Fruit fly (Drosophila melanogaster): ENCODE data around the gene CG43155.

CG43155 gene

dm6 chrX:11517295-11517694, 57.7 kb downstream of the CG43155 start:
- TF ChIP-seq CG8301 (tag; optimal IDR thresholded peaks at IDR 0.05) (no peak), CG13204 (GFP tag; optimal IDR thresholded peaks at IDR 0.05) (no peak), Pif1B (GFP tag; optimal IDR thresholded peaks at IDR 0.05) (no peak), gl (tag; optimal IDR thresholded peaks at IDR 0.05) (no peak), CG12605 (GFP tag; IDR thresholded peaks at IDR 0.05) (no peak), Ets98B (GFP tag; IDR thresholded peaks at IDR 0.05) (no peak), Pif1A (GFP tag; optimal IDR thresholded peaks at IDR 0.05) (no peak), CG17806 (tag; optimal IDR thresholded peaks at IDR 0.05) (no peak), CG15710 (tag; optimal IDR thresholded peaks at IDR 0.05) (no peak), D1 (tag; optimal IDR thresholded peaks at IDR 0.05) (no peak), CG14655 (GFP tag; optimal IDR thresholded peaks at IDR 0.05) (no peak), EcR (GFP tag; optimal IDR thresholded peaks at IDR 0.05) (no peak), rn (GFP tag; IDR thresholded peaks at IDR 0.05) (no peak)

DNA sequence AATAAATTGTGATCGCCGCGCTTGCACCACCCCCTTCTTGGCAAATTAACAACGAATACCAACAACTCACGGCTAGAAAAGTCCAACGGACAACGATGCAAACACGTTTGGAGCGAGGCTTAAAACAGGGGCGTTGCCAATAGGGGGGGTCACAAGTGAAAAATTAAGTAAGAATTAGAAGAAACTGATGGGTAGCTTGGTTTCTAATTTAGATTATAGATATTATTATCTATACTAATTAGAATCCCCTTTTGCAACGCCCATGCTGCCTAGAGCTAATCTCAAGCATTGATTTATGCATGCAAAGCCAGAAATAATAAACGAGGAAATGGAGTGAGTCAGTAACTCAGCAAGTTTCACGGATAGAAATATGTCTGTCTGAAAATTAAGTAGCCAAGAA, 58.8 kb downstream of the CG43155 start:
- TF ChIP-seq CG34367 (tag; optimal IDR thresholded peaks at IDR 0.05) = peak; percentile 24
- peak; percentile 95 for TF ChIP-seq fd96Ca (GFP tag; IDR thresholded peaks at IDR 0.05)
- peak; percentile 86 for TF ChIP-seq CG8301 (tag; optimal IDR thresholded peaks at IDR 0.05)
- peak; percentile 86 for TF ChIP-seq CG14655 (GFP tag; optimal IDR thresholded peaks at IDR 0.05)
- no peak for TF ChIP-seq Snoo (tag; optimal IDR thresholded peaks at IDR 0.05)
- TF ChIP-seq CG32121 (GFP tag; IDR thresholded peaks at IDR 0.05) = peak; percentile 94
- TF ChIP-seq CG17806 (tag; optimal IDR thresholded peaks at IDR 0.05) = peak; percentile 43
- no peak for TF ChIP-seq CG13204 (GFP tag; optimal IDR thresholded peaks at IDR 0.05)
- no peak for TF ChIP-seq EcR (GFP tag; optimal IDR thresholded peaks at IDR 0.05)
- no peak for TF ChIP-seq D1 (tag; optimal IDR thresholded peaks at IDR 0.05)
- TF ChIP-seq Pif1B (GFP tag; optimal IDR thresholded peaks at IDR 0.05) = peak; percentile 62
- TF ChIP-seq CG9948 (tag; optimal IDR thresholded peaks at IDR 0.05) = peak; percentile 50
- peak; percentile 35 for TF ChIP-seq CG15710 (tag; optimal IDR thresholded peaks at IDR 0.05)
- peak; percentile 17 for TF ChIP-seq CG8159 (tag; optimal IDR thresholded peaks at IDR 0.05)
- peak; percentile 97 for TF ChIP-seq CG4496 (GFP tag; IDR thresholded peaks at IDR 0.05)
- TF ChIP-seq Ets98B (GFP tag; IDR thresholded peaks at IDR 0.05) = peak; percentile 96
- peak; percentile 91 for TF ChIP-seq CG12605 (GFP tag; IDR thresholded peaks at IDR 0.05)
- TF ChIP-seq rn (GFP tag; IDR thresholded peaks at IDR 0.05) = peak; percentile 75
- peak; percentile 74 for TF ChIP-seq Pif1A (GFP tag; optimal IDR thresholded peaks at IDR 0.05)
- no peak for TF ChIP-seq gl (tag; optimal IDR thresholded peaks at IDR 0.05)
- TF ChIP-seq CG10348 (GFP tag; IDR thresholded peaks at IDR 0.05) = peak; percentile 63

DNA sequence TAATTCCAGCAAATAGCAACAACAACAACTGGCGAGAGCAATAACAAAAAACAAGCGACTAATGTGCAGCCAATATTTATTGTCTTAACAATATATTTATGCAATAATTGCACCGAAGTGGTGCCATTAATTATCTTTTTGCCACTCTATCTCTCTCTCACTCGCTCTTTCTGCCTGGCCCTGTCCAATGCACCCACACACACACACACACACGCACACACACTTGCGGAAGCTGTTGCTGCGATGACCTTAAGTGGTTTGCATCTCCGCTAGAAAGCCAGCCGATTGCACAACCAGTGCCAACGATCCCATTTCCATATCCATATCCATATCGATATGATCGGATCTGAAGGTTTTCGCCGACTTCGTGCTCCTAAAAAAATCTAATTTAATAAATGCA, 60.6 kb downstream of the CG43155 start:
- peak; percentile 36 for TF ChIP-seq D1 (tag; optimal IDR thresholded peaks at IDR 0.05)
- no peak for TF ChIP-seq gl (tag; optimal IDR thresholded peaks at IDR 0.05)
- peak; percentile 46 for TF ChIP-seq EcR (GFP tag; optimal IDR thresholded peaks at IDR 0.05)

DNA sequence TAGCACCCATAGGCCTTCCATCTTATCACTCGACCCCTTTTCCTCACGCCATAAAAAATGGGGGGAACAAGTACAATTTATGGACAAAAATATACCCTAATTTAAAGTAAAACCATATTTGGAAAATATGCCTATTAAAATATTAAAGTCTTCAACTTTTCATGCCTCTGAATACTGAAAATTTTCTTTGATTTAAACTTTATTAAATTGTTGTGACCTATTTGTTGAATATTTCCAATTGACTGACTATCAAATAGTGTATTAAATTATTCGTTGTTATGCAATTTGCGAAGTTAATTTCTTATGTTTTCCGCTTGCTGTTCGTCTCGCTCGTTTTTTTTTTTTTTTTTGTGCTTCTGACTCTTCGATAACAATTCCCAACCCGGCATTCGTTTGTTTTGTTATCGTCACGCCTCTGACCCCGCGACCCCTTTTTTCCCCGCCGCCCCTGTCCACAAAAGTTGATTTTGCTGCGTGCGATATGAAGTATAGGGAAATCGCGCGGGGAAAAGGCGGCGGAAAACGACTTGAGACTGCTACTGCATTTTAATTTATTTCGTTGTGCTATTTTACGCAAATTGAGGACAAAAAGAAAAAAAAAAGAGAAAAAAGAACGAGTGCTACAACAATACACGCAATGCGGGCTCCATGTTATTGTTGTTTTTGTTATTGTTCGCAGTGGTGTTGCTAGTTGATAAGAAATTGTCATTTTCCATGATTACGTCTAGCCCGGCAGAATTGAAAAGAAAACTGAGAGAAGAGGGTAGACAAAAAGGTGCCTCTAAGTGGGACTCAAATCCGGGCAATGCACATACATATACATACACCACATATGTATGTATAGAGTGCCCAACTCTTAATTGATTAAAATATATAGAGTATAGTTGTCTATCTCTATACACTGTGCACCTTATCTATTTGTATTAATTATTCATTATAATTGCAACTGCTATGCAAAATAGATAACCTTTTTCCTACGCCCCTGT, 62.3 kb downstream of the CG43155 start:
- peak; percentile 46 for TF ChIP-seq CG9948 (tag; optimal IDR thresholded peaks at IDR 0.05)
- TF ChIP-seq fd96Ca (GFP tag; IDR thresholded peaks at IDR 0.05) = peak; percentile 45; the same call in 1 of the 3 replicates
- peak; percentile 53 for TF ChIP-seq CG15710 (tag; optimal IDR thresholded peaks at IDR 0.05)
- TF ChIP-seq CG17806 (tag; optimal IDR thresholded peaks at IDR 0.05) = peak; percentile 38
- peak; percentile 39 for TF ChIP-seq gl (tag; optimal IDR thresholded peaks at IDR 0.05)
- TF ChIP-seq Snoo (tag; optimal IDR thresholded peaks at IDR 0.05) = peak; percentile 0
- peak; percentile 13; the same call in 2 of the 3 replicates for TF ChIP-seq CG4496 (GFP tag; IDR thresholded peaks at IDR 0.05)
- TF ChIP-seq CG10348 (GFP tag; IDR thresholded peaks at IDR 0.05) = no peak
- TF ChIP-seq CG14655 (GFP tag; optimal IDR thresholded peaks at IDR 0.05) = peak; percentile 36
- peak; percentile 46; the same call in 1 of the 2 replicates for TF ChIP-seq CG32121 (GFP tag; IDR thresholded peaks at IDR 0.05)
- peak; percentile 61 for TF ChIP-seq CG8159 (tag; optimal IDR thresholded peaks at IDR 0.05)
- TF ChIP-seq CG8301 (tag; optimal IDR thresholded peaks at IDR 0.05) = peak; percentile 40
- TF ChIP-seq CG34367 (tag; optimal IDR thresholded peaks at IDR 0.05) = no peak
- peak; percentile 43 for TF ChIP-seq EcR (GFP tag; optimal IDR thresholded peaks at IDR 0.05)
- TF ChIP-seq rn (GFP tag; IDR thresholded peaks at IDR 0.05) = no peak

DNA sequence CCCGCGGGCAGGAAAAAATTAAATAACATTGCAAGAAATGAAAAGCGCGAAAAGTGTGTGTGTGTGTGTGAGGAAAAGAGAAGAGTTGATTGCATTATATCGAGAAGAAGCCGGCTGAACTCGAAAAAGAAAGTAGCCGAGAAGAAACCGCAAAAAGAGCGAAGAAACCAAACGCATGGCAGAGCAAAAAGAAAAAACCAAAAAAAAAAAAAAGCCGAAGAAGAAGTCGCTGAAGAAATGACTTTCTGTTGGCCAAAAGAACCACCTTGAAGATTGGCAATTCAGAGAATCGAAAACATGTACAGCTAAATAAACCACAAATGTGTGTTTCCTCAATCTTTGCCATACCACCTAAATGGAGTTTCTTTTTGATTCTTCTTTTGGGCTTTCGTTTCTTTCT, 64.3 kb downstream of the CG43155 start:
- no peak for TF ChIP-seq Pif1A (GFP tag; optimal IDR thresholded peaks at IDR 0.05)
- no peak for TF ChIP-seq fd96Ca (GFP tag; IDR thresholded peaks at IDR 0.05)
- TF ChIP-seq rn (GFP tag; IDR thresholded peaks at IDR 0.05) = no peak
- TF ChIP-seq CG4496 (GFP tag; IDR thresholded peaks at IDR 0.05) = no peak
- TF ChIP-seq CG8301 (tag; optimal IDR thresholded peaks at IDR 0.05) = no peak
- TF ChIP-seq CG34367 (tag; optimal IDR thresholded peaks at IDR 0.05) = no peak
- TF ChIP-seq gl (tag; optimal IDR thresholded peaks at IDR 0.05) = no peak
- TF ChIP-seq CG9948 (tag; optimal IDR thresholded peaks at IDR 0.05) = no peak
- no peak for TF ChIP-seq Ets98B (GFP tag; IDR thresholded peaks at IDR 0.05)
- no peak for TF ChIP-seq Snoo (tag; optimal IDR thresholded peaks at IDR 0.05)
- TF ChIP-seq CG8159 (tag; optimal IDR thresholded peaks at IDR 0.05) = no peak
- no peak for TF ChIP-seq CG15710 (tag; optimal IDR thresholded peaks at IDR 0.05)
- TF ChIP-seq CG32121 (GFP tag; IDR thresholded peaks at IDR 0.05) = no peak
- TF ChIP-seq EcR (GFP tag; optimal IDR thresholded peaks at IDR 0.05) = no peak
- TF ChIP-seq Pif1B (GFP tag; optimal IDR thresholded peaks at IDR 0.05) = no peak
- TF ChIP-seq CG10348 (GFP tag; IDR thresholded peaks at IDR 0.05) = no peak
- TF ChIP-seq CG17806 (tag; optimal IDR thresholded peaks at IDR 0.05) = no peak
- TF ChIP-seq CG12605 (GFP tag; IDR thresholded peaks at IDR 0.05) = no peak

Data from whole organism, pupa.